Worm (Caenorhabditis elegans) whole organism, L1 larva: ENCODE data around the gene K02E2.7.

ENCODE experiments used
- fkh-10 ChIP-seq: sonication (generic microtip); optimal IDR thresholded peaks from 2 replicates; lab custom pipeline; 2017; ENCODE audit warnings: missing biosample characterization, missing genetic modification reagents, missing genetic modification characterization
- lin-39 ChIP-seq: fragments of 150-350 bp; optimal IDR thresholded peaks from 2 replicates; lab custom pipeline; 2014; ENCODE audit warnings: missing biosample characterization, missing genetic modification reagents, missing genetic modification characterization

DNA sequence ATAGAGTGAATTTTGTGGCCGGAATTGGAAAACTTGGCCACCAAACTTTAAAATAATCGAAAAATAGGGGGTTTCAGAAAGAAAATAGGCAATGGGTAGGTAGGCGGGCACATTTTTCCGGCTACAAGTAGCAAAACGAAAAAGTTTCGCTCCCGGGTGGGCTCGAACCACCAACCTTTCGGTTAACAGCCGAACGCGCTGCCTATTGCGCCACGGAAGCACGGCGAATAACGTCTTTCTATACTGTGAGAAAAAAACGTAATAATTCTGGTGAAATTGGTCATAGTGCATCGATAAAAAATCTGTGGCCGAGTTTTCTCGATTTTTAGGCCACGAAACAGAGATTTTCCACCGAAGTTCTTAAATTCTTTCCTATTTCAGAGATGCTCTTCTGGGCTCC lies 36.5 kb downstream of the K02E2.7 start:
- TF ChIP-seq fkh-10 (GFP tag; lab: Kevin White, UChicago) (no peak), lin-39 (tag; lab: Kevin White, UChicago) (no peak)
